Fruit fly (Drosophila melanogaster) whole organism, embryonic: Measurements from ENCODE around the gene Dph5.
A peak's percentile ranks its signal among the peaks of the same experiment; 100 is the strongest.

Experiments
- B-H2 ChIP-seq: fragments of 200-800 bp; sonication (Bioruptor generic); optimal IDR thresholded peaks from 2 replicates; lab custom pipeline; 2018; ENCODE audit warnings: missing biosample characterization, mild to moderate bottlenecking, missing genetic modification characterization
- BEAF-32 ChIP-seq: fragments of 200-800 bp; sonication (Bioruptor generic); optimal IDR thresholded peaks from 3 replicates; lab custom pipeline; 2017; ENCODE audit warnings: missing biosample characterization, missing genetic modification characterization, mild to moderate bottlenecking, moderate library complexity, missing genetic modification reagents
- CG10462 ChIP-seq: fragments of 200-800 bp; sonication (Bioruptor generic); optimal IDR thresholded peaks from 2 replicates; lab custom pipeline; 2016; ENCODE audit warnings: missing biosample characterization, missing genetic modification characterization
- CG11247 ChIP-seq: fragments of 200-800 bp; sonication (Bioruptor generic); IDR thresholded peaks from 2 replicates; pipeline ENCODE4 v1.3.6; 2022; ENCODE audit warnings: missing biosample characterization, missing genetic modification characterization
- CG11456 ChIP-seq: fragments of 200-800 bp; sonication (Bioruptor generic); IDR thresholded peaks from 3 replicates; pipeline ENCODE4 v1.3.6; 2022; ENCODE audit warnings: missing biosample characterization, missing genetic modification characterization
- CG12299 ChIP-seq: fragments of 200-800 bp; sonication (Bioruptor generic); optimal IDR thresholded peaks from 2 replicates; lab custom pipeline; 2018; ENCODE audit warnings: missing biosample characterization, mild to moderate bottlenecking, missing genetic modification characterization
- CG13424 ChIP-seq: fragments of 200-800 bp; sonication (Bioruptor generic); optimal IDR thresholded peaks from 2 replicates; lab custom pipeline; 2019; ENCODE audit warnings: missing biosample characterization, mild to moderate bottlenecking, missing genetic modification characterization, moderate library complexity
- CG14710 ChIP-seq: fragments of 200-800 bp; sonication (Bioruptor generic); optimal IDR thresholded peaks from 3 replicates; lab custom pipeline; 2019; ENCODE audit warnings: missing biosample characterization, mild to moderate bottlenecking, missing genetic modification characterization, moderate library complexity
- CG15269 ChIP-seq: fragments of 200-800 bp; sonication (Bioruptor generic); optimal IDR thresholded peaks from 2 replicates; lab custom pipeline; 2018; ENCODE audit warnings: missing biosample characterization, mild to moderate bottlenecking, missing genetic modification characterization, moderate library complexity
- CG15696 ChIP-seq: fragments of 200-800 bp; sonication (Bioruptor generic); optimal IDR thresholded peaks from 2 replicates; lab custom pipeline; 2019; ENCODE audit warnings: missing biosample characterization, mild to moderate bottlenecking, missing genetic modification characterization, moderate library complexity
- CG1602 ChIP-seq: fragments of 200-800 bp; sonication (Bioruptor generic); optimal IDR thresholded peaks from 3 replicates; lab custom pipeline; 2016; ENCODE audit warnings: missing biosample characterization, missing genetic modification characterization
- CG16813 ChIP-seq: fragments of 200-800 bp; sonication (Bioruptor generic); IDR thresholded peaks from 3 replicates; pipeline ENCODE4 v1.3.6; 2022; ENCODE audit warnings: missing biosample characterization, missing genetic modification characterization; ENCODE audit not compliant: partially characterized antibody
- CG16863 ChIP-seq: fragments of 200-800 bp; sonication (Bioruptor generic); optimal IDR thresholded peaks from 3 replicates; lab custom pipeline; 2016; ENCODE audit warnings: missing biosample characterization, missing genetic modification characterization
- CG17912 ChIP-seq: fragments of 200-800 bp; sonication (Bioruptor generic); optimal IDR thresholded peaks from 2 replicates; lab custom pipeline; 2018; ENCODE audit warnings: missing biosample characterization, mild to moderate bottlenecking, missing genetic modification characterization
- CG18262 ChIP-seq: fragments of 200-800 bp; optimal IDR thresholded peaks from 3 replicates; lab custom pipeline; 2019; ENCODE audit warnings: missing biosample characterization, mild to moderate bottlenecking, missing genetic modification characterization, moderate library complexity
- CG2889 ChIP-seq: fragments of 200-800 bp; sonication (Bioruptor generic); IDR thresholded peaks from 3 replicates; pipeline ENCODE4 v1.3.6; 2022; ENCODE audit warnings: missing biosample characterization, missing genetic modification characterization
- CG34376 ChIP-seq: fragments of 200-800 bp; sonication (Bioruptor generic); optimal IDR thresholded peaks from 2 replicates; lab custom pipeline; 2018; ENCODE audit warnings: missing biosample characterization, mild to moderate bottlenecking, missing genetic modification characterization
- CG3847 ChIP-seq: fragments of 200-800 bp; sonication (Bioruptor generic); IDR thresholded peaks from 2 replicates; pipeline ENCODE4 v1.3.6; 2022; ENCODE audit warnings: missing biosample characterization, missing genetic modification characterization
- CG4360 ChIP-seq: fragments of 200-800 bp; sonication (Bioruptor generic); IDR thresholded peaks from 2 replicates; pipeline ENCODE4 v1.3.6; 2022; ENCODE audit warnings: missing biosample characterization, missing genetic modification characterization
- CG4730 ChIP-seq: fragments of 200-800 bp; sonication (Bioruptor generic); IDR thresholded peaks from 2 replicates; pipeline ENCODE4 v1.3.6; 2022; ENCODE audit warnings: missing biosample characterization, missing genetic modification characterization
- CG5953 ChIP-seq: fragments of 200-800 bp; sonication (Bioruptor generic); IDR thresholded peaks from 2 replicates; pipeline ENCODE4 v1.3.6; 2022; ENCODE audit warnings: missing biosample characterization, missing genetic modification characterization
- CG6854 ChIP-seq: fragments of 200-800 bp; sonication (Bioruptor generic); optimal IDR thresholded peaks from 3 replicates; lab custom pipeline; 2017; ENCODE audit warnings: missing biosample characterization, mild to moderate bottlenecking, missing genetic modification characterization
- CG7357 ChIP-seq: fragments of 200-800 bp; sonication (Bioruptor generic); IDR thresholded peaks from 3 replicates; pipeline ENCODE4 v1.3.6; 2022; ENCODE audit warnings: missing biosample characterization, missing genetic modification characterization
- CG9437 ChIP-seq: fragments of 200-800 bp; sonication (Bioruptor generic); optimal IDR thresholded peaks from 2 replicates; lab custom pipeline; 2018; ENCODE audit warnings: missing biosample characterization, mild to moderate bottlenecking, missing genetic modification characterization
- CkIIα-i1 ChIP-seq: fragments of 200-800 bp; sonication (Bioruptor generic); IDR thresholded peaks from 2 replicates; pipeline ENCODE4 v1.3.6; 2022; ENCODE audit warnings: missing biosample characterization, missing genetic modification characterization
- Dp ChIP-seq: fragments of 200-800 bp; sonication (Bioruptor generic); optimal IDR thresholded peaks from 2 replicates; lab custom pipeline; 2018; ENCODE audit warnings: missing biosample characterization, mild to moderate bottlenecking, missing genetic modification characterization, moderate library complexity
- HLH3B ChIP-seq: fragments of 200-800 bp; sonication (Bioruptor generic); IDR thresholded peaks from 2 replicates; pipeline ENCODE4 v1.3.6; 2022; ENCODE audit warnings: missing biosample characterization, missing genetic modification characterization
- Sin3A ChIP-seq: fragments of >200 bp; optimal IDR thresholded peaks from 2 replicates; lab custom pipeline; 2018
- Stat92E ChIP-seq, 3 experiments: fragments of >200 bp in 2 of 3; fragments of 200-800 bp in 1 of 3; sonication (Bioruptor generic) in 1 of 3; optimal IDR thresholded peaks; 2 replicates each; lab custom pipeline; 2017 to 2019; ENCODE audit warnings: missing biosample characterization in 3 of 3, missing genetic modification characterization in 3 of 3, mild to moderate bottlenecking in 1 of 3, moderate library complexity in 1 of 3
- ap ChIP-seq: fragments of 200-800 bp; sonication (Bioruptor generic); IDR thresholded peaks from 2 replicates; pipeline ENCODE4 v1.3.6; 2022; ENCODE audit warnings: missing biosample characterization, missing genetic modification characterization
- bigmax ChIP-seq: fragments of 200-800 bp; sonication (Bioruptor generic); optimal IDR thresholded peaks from 2 replicates; lab custom pipeline; 2018; ENCODE audit warnings: missing biosample characterization, mild to moderate bottlenecking, missing genetic modification characterization
- bsh ChIP-seq, 2 experiments: fragments of 200-800 bp; sonication (Bioruptor generic); optimal IDR thresholded peaks; 2 replicates each; lab custom pipeline; 2017 to 2018; ENCODE audit warnings: mild to moderate bottlenecking in 2 of 2, missing biosample characterization in 2 of 2, missing genetic modification characterization in 2 of 2, moderate library complexity in 1 of 2
- cato ChIP-seq: fragments of 200-800 bp; sonication (Bioruptor generic); optimal IDR thresholded peaks from 2 replicates; lab custom pipeline; 2016; ENCODE audit warnings: missing biosample characterization, missing genetic modification characterization, borderline replicate concordance
- cg ChIP-seq: fragments of 200-800 bp; sonication (Bioruptor generic); optimal IDR thresholded peaks from 3 replicates; lab custom pipeline; 2019; ENCODE audit warnings: missing biosample characterization, mild to moderate bottlenecking, missing genetic modification characterization, moderate library complexity
- crol ChIP-seq: fragments of 200-800 bp; sonication (Bioruptor generic); IDR thresholded peaks from 2 replicates; pipeline ENCODE4 v1.3.6; 2022; ENCODE audit warnings: missing biosample characterization, missing genetic modification characterization
- dati ChIP-seq: fragments of 200-800 bp; sonication (Bioruptor generic); IDR thresholded peaks from 2 replicates; pipeline ENCODE4 v1.3.6; 2022; ENCODE audit warnings: missing biosample characterization, missing genetic modification characterization
- dimm ChIP-seq: fragments of 200-800 bp; sonication (Bioruptor generic); IDR thresholded peaks from 2 replicates; pipeline ENCODE4 v1.3.6; 2022; ENCODE audit warnings: missing biosample characterization, missing genetic modification characterization
- fd3F ChIP-seq: fragments of 200-800 bp; sonication (Bioruptor generic); optimal IDR thresholded peaks from 2 replicates; lab custom pipeline; 2018; ENCODE audit warnings: missing biosample characterization, mild to moderate bottlenecking, missing genetic modification characterization, moderate library complexity
- fu2 ChIP-seq: fragments of 200-800 bp; sonication (Bioruptor generic); optimal IDR thresholded peaks from 2 replicates; lab custom pipeline; 2016; ENCODE audit warnings: missing biosample characterization, missing genetic modification characterization
- grau ChIP-seq: fragments of 200-800 bp; optimal IDR thresholded peaks from 3 replicates; lab custom pipeline; 2019; ENCODE audit warnings: missing biosample characterization, mild to moderate bottlenecking, missing genetic modification characterization, moderate library complexity
- inv ChIP-seq: fragments of 200-800 bp; sonication (Bioruptor generic); IDR thresholded peaks from 2 replicates; pipeline ENCODE4 v1.3.6; 2022; ENCODE audit warnings: missing biosample characterization, missing genetic modification characterization; ENCODE audit not compliant: partially characterized antibody
- kni ChIP-seq: fragments of 200-800 bp; sonication (Bioruptor generic); optimal IDR thresholded peaks from 3 replicates; lab custom pipeline; 2017; ENCODE audit warnings: mild to moderate bottlenecking, missing biosample characterization, missing genetic modification reagents, missing genetic modification characterization
- lmd ChIP-seq: fragments of 200-800 bp; sonication (Bioruptor generic); IDR thresholded peaks from 2 replicates; pipeline ENCODE4 v1.3.6; 2022; ENCODE audit warnings: missing biosample characterization, missing genetic modification characterization
- lola ChIP-seq, 3 experiments: fragments of >200 bp in 2 of 3; fragments of 200-800 bp in 1 of 3; sonication (Bioruptor generic) in 1 of 3; optimal IDR thresholded peaks; 2 replicates each; lab custom pipeline; 2017 to 2019; ENCODE audit warnings: missing biosample characterization in 3 of 3, missing genetic modification characterization in 3 of 3, mild to moderate bottlenecking in 1 of 3, moderate library complexity in 1 of 3
- pnt ChIP-seq: fragments of 200-800 bp; sonication (Bioruptor generic); optimal IDR thresholded peaks from 3 replicates; lab custom pipeline; 2016; ENCODE audit warnings: missing biosample characterization, missing genetic modification characterization
- psq ChIP-seq: fragments of 200-800 bp; sonication (Bioruptor generic); optimal IDR thresholded peaks from 2 replicates; lab custom pipeline; 2017; ENCODE audit warnings: missing biosample characterization, missing genetic modification characterization
- sens ChIP-seq: fragments of 200-800 bp; sonication (Bioruptor generic); peaks from one replicate; lab custom pipeline; 2016; ENCODE audit warnings: missing biosample characterization, missing genetic modification characterization
- ssp ChIP-seq: fragments of 200-800 bp; sonication (Bioruptor generic); IDR thresholded peaks from 2 replicates; pipeline ENCODE4 v1.3.6; 2022; ENCODE audit warnings: missing biosample characterization, missing genetic modification characterization
- unc-4 ChIP-seq: fragments of 200-800 bp; sonication (Bioruptor generic); IDR thresholded peaks from 2 replicates; pipeline ENCODE4 v1.3.6; 2022; ENCODE audit warnings: missing biosample characterization, missing genetic modification characterization; ENCODE audit not compliant: partially characterized antibody
- yki ChIP-seq: fragments of >200 bp; optimal IDR thresholded peaks from 3 replicates; lab custom pipeline; 2018

Dph5 gene

DNA sequence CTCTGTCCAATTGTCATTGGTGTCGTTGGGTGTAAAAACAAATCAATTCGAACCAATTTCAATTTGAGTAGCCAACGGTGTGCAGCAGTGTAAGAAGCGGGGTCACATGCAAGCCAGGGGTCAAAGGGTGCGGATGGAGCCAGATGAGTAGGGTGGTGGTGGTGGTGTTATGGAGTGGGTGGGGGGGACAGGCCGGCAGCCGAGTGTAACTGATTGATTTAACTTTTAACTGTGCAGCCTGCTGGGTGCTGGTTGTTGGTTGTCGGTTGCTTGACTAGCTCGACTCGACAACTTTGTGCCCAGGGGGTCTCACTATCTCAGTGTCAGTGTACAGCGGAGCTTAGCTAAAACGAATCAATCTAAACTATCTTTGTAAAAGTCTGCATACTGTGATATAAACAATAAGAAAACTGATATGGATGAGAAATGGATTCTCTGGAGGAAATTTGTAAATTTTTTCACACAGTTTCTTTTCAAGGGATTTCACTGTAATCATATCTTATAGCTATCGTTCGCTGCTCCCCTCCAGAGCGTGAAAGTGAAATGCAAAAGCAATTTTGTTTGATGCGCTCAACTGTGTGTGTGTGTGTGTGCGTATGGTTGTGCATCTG, 14.4 kb upstream of the Dph5 start (continued):
- peak; percentile 28 for TF ChIP-seq CG12299
- TF ChIP-seq CG15696 (tag; lab: Kevin White, UChicago), result no peak
- TF ChIP-seq CG11456 (GFP tag; lab: Robert Waterston, UW), result peak; percentile 73; the same call in 2 of the 3 replicates
- peak; percentile 97 for TF ChIP-seq sens (GFP tag; lab: Kevin White, UChicago)
- TF ChIP-seq CG6854 (GFP tag; lab: Kevin White, UChicago), result no peak
- peak; percentile 56 for TF ChIP-seq CG1602 (GFP tag; lab: Kevin White, UChicago)
- peak; percentile 74 for TF ChIP-seq ssp (GFP tag; lab: Robert Waterston, UW)
- no peak for TF ChIP-seq fu2 (GFP tag; lab: Kevin White, UChicago)
- TF ChIP-seq bigmax (GFP tag; lab: Kevin White, UChicago), result no peak
- no peak for TF ChIP-seq CG16813 (GFP tag; lab: Robert Waterston, UW)
- TF ChIP-seq cg (GFP tag; lab: Kevin White, UChicago), result peak; percentile 26
- no peak for TF ChIP-seq CG9437 (GFP tag; lab: Kevin White, UChicago)
- peak; percentile 79 for TF ChIP-seq CG13424
- no peak for TF ChIP-seq unc-4 (GFP tag; lab: Robert Waterston, UW)
- peak; percentile 34; the same call in 1 of the 3 replicates for TF ChIP-seq CG7357
- peak; percentile 45 for TF ChIP-seq cato
- TF ChIP-seq dimm (GFP tag; lab: Robert Waterston, UW), result peak; percentile 60; the same call in 1 of the 2 replicates
- TF ChIP-seq grau, result peak; percentile 94
- TF ChIP-seq CG3847 (GFP tag; lab: Robert Waterston, UW), result peak; percentile 59
- TF ChIP-seq CG14710, result peak; percentile 50
- no peak for TF ChIP-seq psq (GFP tag; lab: Kevin White, UChicago)
- TF ChIP-seq Sin3A (lab: Kevin White, UChicago), result no peak
- peak; percentile 52; the same call in 1 of the 3 replicates for TF ChIP-seq CG2889
- no peak for TF ChIP-seq CG18262 (tag; lab: Kevin White, UChicago)
- TF ChIP-seq CG5953 (GFP tag; lab: Robert Waterston, UW), result peak; percentile 87
- no peak for TF ChIP-seq Stat92E (GFP tag; optimal IDR thresholded peaks at IDR 0.05; lab: Kevin White, UChicago)
- TF ChIP-seq fd3F, result peak; percentile 34
- no peak for TF ChIP-seq Dp (GFP tag; lab: Kevin White, UChicago)
- TF ChIP-seq CG10462 (GFP tag; lab: Kevin White, UChicago), result peak; percentile 45
- TF ChIP-seq CG16863 (GFP tag; lab: Kevin White, UChicago), result peak; percentile 70
- peak; percentile 54; the same call in 1 of the 2 replicates for TF ChIP-seq dati (GFP tag; lab: Robert Waterston, UW)
- TF ChIP-seq lola (GFP tag; optimal IDR thresholded peaks at IDR 0.05; lab: Kevin White, UChicago), result no peak
- TF ChIP-seq inv (GFP tag; lab: Robert Waterston, UW), result no peak
- no peak for TF ChIP-seq CG17912 (GFP tag; lab: Kevin White, UChicago)
- TF ChIP-seq kni, result no peak
- peak in 1 of 2 experiments; percentile 83 for TF ChIP-seq bsh (GFP tag; optimal IDR thresholded peaks at IDR 0.05; lab: Kevin White, UChicago)
- no peak for TF ChIP-seq BEAF-32
- TF ChIP-seq CG4360 (GFP tag; lab: Robert Waterston, UW), result peak; percentile 32; the same call in 1 of the 2 replicates
- peak; percentile 82 for TF ChIP-seq lmd (GFP tag; lab: Robert Waterston, UW)
- TF ChIP-seq yki (lab: Kevin White, UChicago), result no peak
- peak; percentile 78 for TF ChIP-seq CG11247 (GFP tag; lab: Robert Waterston, UW)
- peak; percentile 68 for TF ChIP-seq pnt (GFP tag; lab: Kevin White, UChicago)
- peak; percentile 62 for TF ChIP-seq ap (GFP tag; lab: Robert Waterston, UW)
- no peak for TF ChIP-seq CG15269 (tag; lab: Kevin White, UChicago)
- no peak for TF ChIP-seq B-H2 (GFP tag; lab: Kevin White, UChicago)
- peak; percentile 59 for TF ChIP-seq CG4730 (GFP tag; lab: Robert Waterston, UW)
- no peak for TF ChIP-seq CkIIα-i1 (GFP tag; lab: Robert Waterston, UW)
- no peak for TF ChIP-seq CG34376
- TF ChIP-seq crol (GFP tag; lab: Robert Waterston, UW), result peak; percentile 27; the same call in 1 of the 2 replicates
- peak; percentile 85 for TF ChIP-seq HLH3B
